Worm (Caenorhabditis elegans) whole organism, L3 larva: ENCODE measurements around the gene T19C4.24.

ENCODE experiments used
- aly-2 ChIP-seq: fragments of 150-350 bp; optimal IDR thresholded peaks from 2 replicates; lab custom pipeline; 2014; ENCODE audit warnings: missing biosample characterization, missing genetic modification characterization
- ama-1 ChIP-seq: fragments of 150-350 bp; optimal IDR thresholded peaks from 2 replicates; lab custom pipeline; 2018
- egl-27 ChIP-seq: sonication (generic microtip); optimal IDR thresholded peaks from 4 replicates; lab custom pipeline; 2017; ENCODE audit warnings: missing biosample characterization, missing genetic modification reagents, missing genetic modification characterization
- fos-1 ChIP-seq: fragments of 150-350 bp; optimal IDR thresholded peaks from 2 replicates; lab custom pipeline; 2014; ENCODE audit warnings: missing biosample characterization, missing genetic modification characterization
- nfya-1 ChIP-seq: sonication (generic microtip); optimal IDR thresholded peaks from 2 replicates; lab custom pipeline; 2017; ENCODE audit warnings: missing genetic modification characterization, mild to moderate bottlenecking, missing compliant biosample characterization, antibody characterized with exemption, moderate library complexity; ENCODE audit not compliant: insufficient read depth
- nhr-12 ChIP-seq: fragments of 150-350 bp; optimal IDR thresholded peaks from 2 replicates; lab custom pipeline; 2014; ENCODE audit warnings: missing biosample characterization, missing genetic modification characterization
- sea-2 ChIP-seq: fragments of 150-350 bp; sonication (generic microtip); optimal IDR thresholded peaks from 4 replicates; lab custom pipeline; 2014; ENCODE audit warnings: missing biosample characterization, missing genetic modification reagents, missing genetic modification characterization
- unc-62 ChIP-seq: fragments of 150-350 bp; sonication (generic microtip); optimal IDR thresholded peaks from 4 replicates; lab custom pipeline; 2014; ENCODE audit warnings: missing biosample characterization, missing genetic modification reagents, missing genetic modification characterization

ce11 chrV:11141179-11141578, 5.6 kb downstream of the T19C4.24 start, which contains the start of gene folt-1:
- TF ChIP-seq ama-1 (lab: Kevin White, UChicago) (no peak), sea-2 (GFP tag; lab: Kevin White, UChicago) (no peak), egl-27 (tag; lab: Kevin White, UChicago) (no peak), unc-62 (no peak), nfya-1 (no peak), nhr-12 (tag; lab: Kevin White, UChicago) (no peak), aly-2 (tag; lab: Kevin White, UChicago) (no peak), fos-1 (tag; lab: Kevin White, UChicago) (no peak)
